Worm (Caenorhabditis elegans): ENCODE data around the gene srt-73.

srt-73 gene

ce11 chrIV:7926102-7926840, 47.2 kb downstream of the srt-73 start, which contains the start of gene rps-2:
Gene rps-2 (minus strand): TSS chrIV:7926391.
- no peak for TF ChIP-seq nhr-237 (tag; optimal IDR thresholded peaks at IDR 0.05)
- no peak for TF ChIP-seq nhr-12 (tag; optimal IDR thresholded peaks at IDR 0.05)
- no peak for TF ChIP-seq mdl-1 (tag; optimal IDR thresholded peaks at IDR 0.05)
- TF ChIP-seq nhr-6 (tag; optimal IDR thresholded peaks at IDR 0.05) = no peak
- TF ChIP-seq dmd-4 (tag; optimal IDR thresholded peaks at IDR 0.05) = no peak
- peak; percentile 10 for TF ChIP-seq nhr-129 (tag; optimal IDR thresholded peaks at IDR 0.05)
- TF ChIP-seq lin-11 (tag; optimal IDR thresholded peaks at IDR 0.05) = no peak
- peak; percentile 28 for TF ChIP-seq lin-13 (GFP tag; optimal IDR thresholded peaks at IDR 0.05)
- no peak for TF ChIP-seq ceh-16 (tag; optimal IDR thresholded peaks at IDR 0.05)
- TF ChIP-seq unc-55 (GFP tag; optimal IDR thresholded peaks at IDR 0.05) = no peak
- no peak for TF ChIP-seq elt-1 (tag; optimal IDR thresholded peaks at IDR 0.05)
- TF ChIP-seq C34F6.9 (tag; optimal IDR thresholded peaks at IDR 0.05) = peak; percentile 50
- no peak for TF ChIP-seq egl-27 (tag; optimal IDR thresholded peaks at IDR 0.05)
- TF ChIP-seq mab-5 (tag; optimal IDR thresholded peaks at IDR 0.05) = no peak
- TF ChIP-seq fos-1 (tag; optimal IDR thresholded peaks at IDR 0.05) = peak; percentile 1
- TF ChIP-seq skn-1 (tag; optimal IDR thresholded peaks at IDR 0.05) = no peak
- TF ChIP-seq lin-39 (tag; optimal IDR thresholded peaks at IDR 0.05) = no peak
- no peak for TF ChIP-seq unc-62 (GFP tag; optimal IDR thresholded peaks at IDR 0.05)
- no peak for TF ChIP-seq nhr-21 (tag; optimal IDR thresholded peaks at IDR 0.05)
- peak in 1 of 2 experiments; percentile 32 for TF ChIP-seq lsy-2 (tag; optimal IDR thresholded peaks at IDR 0.05)
- TF ChIP-seq ztf-11 (tag; optimal IDR thresholded peaks at IDR 0.05) = no peak

ce11 chrIV:7927218-7927617, 48.1 kb downstream of the srt-73 start, which contains the start of gene C49H3.12:
Gene C49H3.12 (minus strand): TSS chrIV:7927318.
- TF ChIP-seq blmp-1 (tag; optimal IDR thresholded peaks at IDR 0.05; ENCODE audit: insufficient read depth) (no peak), F13H6.1 (tag; optimal IDR thresholded peaks at IDR 0.05) (no peak), nhr-237 (tag; optimal IDR thresholded peaks at IDR 0.05) (no peak), Y55F3AM.14 (GFP tag; optimal IDR thresholded peaks at IDR 0.05) (no peak), nhr-10 (tag; optimal IDR thresholded peaks at IDR 0.05) (no peak), egl-27 (tag; optimal IDR thresholded peaks at IDR 0.05) (no peak), nhr-11 (tag; optimal IDR thresholded peaks at IDR 0.05) (no peak), ama-1 (optimal IDR thresholded peaks at IDR 0.05) (no peak), peb-1 (tag; optimal IDR thresholded peaks at IDR 0.05) (no peak), aly-2 (tag; optimal IDR thresholded peaks at IDR 0.05) (no peak), nhr-6 (tag; optimal IDR thresholded peaks at IDR 0.05) (no peak), nhr-129 (tag; optimal IDR thresholded peaks at IDR 0.05) (no peak), ZK546.5 (tag; optimal IDR thresholded peaks at IDR 0.05) (no peak)

DNA sequence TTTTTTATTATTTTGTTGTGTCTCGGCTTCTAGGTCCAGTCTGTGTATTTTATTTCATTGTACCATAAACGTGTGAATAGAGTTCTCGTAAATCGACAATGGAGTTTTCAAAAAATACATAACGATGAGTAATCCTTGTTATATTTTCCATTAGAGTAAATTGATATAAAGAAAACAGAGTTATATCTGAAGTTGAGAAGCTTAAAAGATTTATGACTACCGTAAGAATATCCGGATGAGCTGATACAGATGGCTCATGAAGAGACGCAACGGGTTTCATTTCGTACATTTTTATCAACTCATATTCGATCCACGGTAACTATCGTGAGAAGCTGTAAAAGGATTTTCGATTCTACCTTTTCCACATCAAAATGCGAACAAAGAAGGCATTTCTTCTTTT, 48.7 kb downstream of the srt-73 start, which contains the start of gene gcy-8:
TSS of gene gcy-8 (plus strand) at position 301 of the 400 bp plus-strand sequence.
- TF ChIP-seq nhr-77 (tag; optimal IDR thresholded peaks at IDR 0.05) (no peak), nhr-25 (tag; optimal IDR thresholded peaks at IDR 0.05) (no peak), mab-5 (tag; optimal IDR thresholded peaks at IDR 0.05) (no peak), Y55F3AM.14 (GFP tag; optimal IDR thresholded peaks at IDR 0.05) (no peak), sma-9 (GFP tag; optimal IDR thresholded peaks at IDR 0.05) (no peak), sma-9 (tag; optimal IDR thresholded peaks at IDR 0.05) (no peak), nhr-23 (tag; optimal IDR thresholded peaks at IDR 0.05) (no peak), ceh-16 (tag; optimal IDR thresholded peaks at IDR 0.05) (no peak), ztf-1 (GFP tag; conservative IDR thresholded peaks at IDR 0.05) (no peak), sem-4 (tag; optimal IDR thresholded peaks at IDR 0.05) (no peak), dmd-4 (tag; optimal IDR thresholded peaks at IDR 0.05) (no peak), elt-1 (tag; optimal IDR thresholded peaks at IDR 0.05) (no peak), peb-1 (tag; optimal IDR thresholded peaks at IDR 0.05) (no peak), ama-1 (optimal IDR thresholded peaks at IDR 0.05) (no peak), lsy-2 (tag; optimal IDR thresholded peaks at IDR 0.05) (no peak), blmp-1 (tag; optimal IDR thresholded peaks at IDR 0.05; ENCODE audit: insufficient read depth) (no peak)

All from whole organism, L2 larva.